Worm (Caenorhabditis elegans) whole organism, late embryonic: Measurements from ENCODE around the gene B0457.6.

Source experiments
- Y22D7AL.16 ChIP-seq: sonication (generic microtip); optimal IDR thresholded peaks from 2 replicates; lab custom pipeline; 2016; ENCODE audit warnings: missing genetic modification characterization, missing compliant biosample characterization
- ztf-16 ChIP-seq: sonication (generic microtip); optimal IDR thresholded peaks from 2 replicates; lab custom pipeline; 2017; ENCODE audit warnings: missing genetic modification characterization, missing compliant biosample characterization

DNA sequence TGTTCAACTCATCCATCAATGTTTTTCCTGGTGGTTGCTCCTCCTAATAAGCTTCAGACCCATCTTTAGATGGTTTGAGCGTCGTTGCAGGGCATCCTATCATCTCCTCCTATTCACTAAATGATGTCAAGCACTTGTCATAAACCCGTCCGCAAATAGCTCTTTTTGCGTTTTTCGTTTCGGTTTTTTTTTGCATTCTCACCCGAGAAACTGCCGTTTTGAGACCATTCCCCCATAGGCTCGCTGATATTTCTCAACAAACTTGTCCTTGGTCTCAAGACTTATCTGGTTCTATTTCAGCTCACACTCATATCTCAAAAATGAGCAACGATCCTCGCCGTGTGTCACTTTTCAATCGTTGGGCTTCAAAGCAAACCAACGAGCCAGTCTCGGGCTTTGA is 38.2 kb downstream of the B0457.6 start, which contains the start of gene cal-2:
- TF ChIP-seq Y22D7AL.16 (tag; lab: Kevin White, UChicago), result no peak
- no peak for TF ChIP-seq ztf-16 (tag; lab: Kevin White, UChicago)
